Worm (Caenorhabditis elegans) whole organism, L3 larva: ENCODE measurements around the gene clec-127.

Source experiments
- nhr-12 ChIP-seq: fragments of 150-350 bp; optimal IDR thresholded peaks from 2 replicates; lab custom pipeline; 2014; ENCODE audit warnings: missing biosample characterization, missing genetic modification characterization
- nhr-25 ChIP-seq: sonication (generic microtip); optimal IDR thresholded peaks from 2 replicates; lab custom pipeline; 2017; ENCODE audit warnings: missing biosample characterization, missing genetic modification characterization
- nhr-28 ChIP-seq: fragments of 150-350 bp; optimal IDR thresholded peaks from 2 replicates; lab custom pipeline; 2014; ENCODE audit warnings: missing biosample characterization, missing genetic modification characterization
- sea-2 ChIP-seq: fragments of 150-350 bp; sonication (generic microtip); optimal IDR thresholded peaks from 4 replicates; lab custom pipeline; 2014; ENCODE audit warnings: missing biosample characterization, missing genetic modification reagents, missing genetic modification characterization
- snpc-4 ChIP-seq: fragments of 150-350 bp; optimal IDR thresholded peaks from 2 replicates; lab custom pipeline; 2014; ENCODE audit warnings: missing biosample characterization, missing genetic modification characterization

DNA sequence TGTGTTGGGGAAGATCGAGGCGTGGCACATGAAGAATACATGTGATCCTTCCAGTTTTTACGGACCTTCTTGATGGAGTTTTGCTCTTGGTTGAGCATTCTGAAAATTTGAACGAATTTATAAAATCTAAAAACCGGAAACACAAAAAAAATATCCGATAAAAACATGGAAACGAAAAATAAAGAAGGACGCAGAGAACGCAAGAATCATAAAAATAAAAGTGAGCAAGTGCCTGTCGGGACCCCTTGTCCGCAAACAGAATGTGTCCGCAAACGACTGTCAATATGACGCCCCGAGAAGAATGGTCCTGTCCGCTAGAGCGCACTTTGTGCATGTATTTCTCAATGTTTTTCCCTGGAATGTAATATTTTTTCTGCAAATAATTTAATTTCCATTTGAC, 40.7 kb upstream of the clec-127 start, which contains the start of gene Y49F6A.5:
- no peak for TF ChIP-seq sea-2 (GFP tag; lab: Kevin White, UChicago)
- TF ChIP-seq nhr-28 (tag; lab: Kevin White, UChicago): no peak
- no peak for TF ChIP-seq nhr-25 (tag; lab: Kevin White, UChicago)
- no peak for TF ChIP-seq snpc-4 (tag; lab: Kevin White, UChicago)
- TF ChIP-seq nhr-12: no peak
